Fruit fly (Drosophila melanogaster): ENCODE measurements around the gene CG10477.

- no peak for TF ChIP-seq CG10631 (GFP tag; optimal IDR thresholded peaks at IDR 0.05)
- no peak for TF ChIP-seq Ets96B (tag; optimal IDR thresholded peaks at IDR 0.05)
- TF ChIP-seq net (GFP tag; optimal IDR thresholded peaks at IDR 0.05): no peak
- TF ChIP-seq CG15336 (GFP tag; IDR thresholded peaks at IDR 0.05): no peak
- TF ChIP-seq Gug (GFP tag; IDR thresholded peaks at IDR 0.05): no peak
- TF ChIP-seq Sox102F (GFP tag; optimal IDR thresholded peaks at IDR 0.05): no peak
- no peak for TF ChIP-seq achi (GFP tag; optimal IDR thresholded peaks at IDR 0.05)
- no peak for TF ChIP-seq CG9139 (GFP tag; optimal IDR thresholded peaks at IDR 0.05)
- TF ChIP-seq CG11902 (GFP tag; optimal IDR thresholded peaks at IDR 0.05): no peak
These were observed 17.6 kb upstream of the CG10477 start, which contains the start of gene Jon65Aii for dm6 chr3L:6052021-6052420.
